Worm (Caenorhabditis elegans) whole organism, late embryonic: Measurements from ENCODE around the gene fbxc-22.

Experiments
- fkh-10 ChIP-seq: fragments of 150-350 bp; optimal IDR thresholded peaks from 2 replicates; lab custom pipeline; 2014; ENCODE audit warnings: missing biosample characterization, missing genetic modification reagents, missing genetic modification characterization
- lin-11 ChIP-seq: fragments of 200-800 bp; sonication (Bioruptor generic); optimal IDR thresholded peaks from 2 replicates; lab custom pipeline; 2018; ENCODE audit warnings: mild to moderate bottlenecking, missing genetic modification characterization, missing compliant biosample characterization
- sox-4 ChIP-seq: sonication (generic microtip); optimal IDR thresholded peaks from 2 replicates; lab custom pipeline; 2017; ENCODE audit warnings: mild to moderate bottlenecking, missing genetic modification characterization, inconsistent platforms, missing compliant biosample characterization

DNA sequence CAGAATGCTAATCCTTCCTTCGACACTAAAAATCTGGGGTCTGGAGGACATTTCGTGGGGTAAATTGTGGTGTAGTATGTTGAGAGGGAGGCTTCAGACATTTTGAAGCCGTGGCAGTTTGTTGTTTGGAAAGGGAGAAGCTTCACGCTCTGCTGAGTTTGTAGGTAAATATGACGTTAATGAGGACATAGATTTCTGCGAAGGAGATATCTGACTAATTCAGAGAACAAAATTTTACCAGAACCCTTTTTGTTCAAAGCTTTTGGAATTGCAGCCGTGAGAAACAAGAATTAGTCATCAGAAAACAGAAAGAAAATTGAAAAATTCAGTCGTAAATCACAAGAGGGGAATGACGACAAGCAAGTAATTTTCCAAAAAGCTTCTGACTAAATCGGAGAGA lies 50.4 kb downstream of the fbxc-22 start, which contains the start of gene srh-72:
- TF ChIP-seq lin-11 (tag; lab: Kevin White, UChicago) (no peak), sox-4 (tag; lab: Kevin White, UChicago) (no peak), fkh-10 (GFP tag; lab: Kevin White, UChicago) (no peak)
